Worm (Caenorhabditis elegans): ENCODE results near the gene F27D9.12.

- TF ChIP-seq pha-4 (tag; optimal IDR thresholded peaks at IDR 0.05) (no peak), nfya-1 (tag; optimal IDR thresholded peaks at IDR 0.05; ENCODE audit: insufficient read depth) (no peak), ceh-82 (tag; optimal IDR thresholded peaks at IDR 0.05) (no peak), aly-2 (tag; optimal IDR thresholded peaks at IDR 0.05) (no peak), elt-2 (tag; optimal IDR thresholded peaks at IDR 0.05) (no peak), nhr-12 (tag; optimal IDR thresholded peaks at IDR 0.05) (no peak), skn-1 (tag; optimal IDR thresholded peaks at IDR 0.05) (no peak), unc-62 (GFP tag; optimal IDR thresholded peaks at IDR 0.05) (no peak), unc-39 (tag; optimal IDR thresholded peaks at IDR 0.05) (no peak), nhr-77 (tag; optimal IDR thresholded peaks at IDR 0.05) (no peak)
Measured at ce11 chrX:7640391-7640790, 16.4 kb downstream of the F27D9.12 start.
